Worm (Caenorhabditis elegans) whole organism, L3 larva: ENCODE results near the gene K09E2.1.
A peak's percentile ranks its signal among the peaks of the same experiment; 100 is the strongest.

Experiments used
- R02D3.7 ChIP-seq: fragments of 150-350 bp; optimal IDR thresholded peaks from 2 replicates; lab custom pipeline; 2014; ENCODE audit warnings: missing biosample characterization, missing genetic modification characterization
- ceh-16 ChIP-seq: sonication (generic microtip); optimal IDR thresholded peaks from 2 replicates; lab custom pipeline; 2017; ENCODE audit warnings: missing biosample characterization, missing genetic modification characterization
- ceh-28 ChIP-seq: fragments of 150-350 bp; optimal IDR thresholded peaks from 2 replicates; lab custom pipeline; 2014; ENCODE audit warnings: missing biosample characterization, missing genetic modification reagents, missing genetic modification characterization
- ceh-82 ChIP-seq: fragments of 150-350 bp; optimal IDR thresholded peaks from 2 replicates; lab custom pipeline; 2014; ENCODE audit warnings: missing biosample characterization, missing genetic modification characterization
- ceh-9 ChIP-seq: sonication (generic microtip); optimal IDR thresholded peaks from 2 replicates; lab custom pipeline; 2018; ENCODE audit warnings: missing biosample characterization, missing genetic modification characterization
- daf-12 ChIP-seq: fragments of 150-350 bp; optimal IDR thresholded peaks from 2 replicates; lab custom pipeline; 2014; ENCODE audit warnings: missing biosample characterization, missing genetic modification reagents, missing genetic modification characterization
- egl-27 ChIP-seq: sonication (generic microtip); optimal IDR thresholded peaks from 4 replicates; lab custom pipeline; 2017; ENCODE audit warnings: missing biosample characterization, missing genetic modification reagents, missing genetic modification characterization
- egl-5 ChIP-seq: fragments of 150-350 bp; optimal IDR thresholded peaks from 2 replicates; lab custom pipeline; 2017; ENCODE audit warnings: missing biosample characterization, missing genetic modification reagents, missing genetic modification characterization, inconsistent platforms
- elt-2 ChIP-seq: sonication (generic microtip); optimal IDR thresholded peaks from 2 replicates; lab custom pipeline; 2016; ENCODE audit warnings: missing genetic modification reagents, mild to moderate bottlenecking, missing genetic modification characterization, missing compliant biosample characterization
- elt-3 ChIP-seq, 3 experiments: fragments of 150-350 bp in 1 of 3; sonication (generic microtip) in 2 of 3; optimal IDR thresholded peaks; 2 replicates in 2 of 3; 4 replicates in 1 of 3; lab custom pipeline; 2014 to 2017; ENCODE audit warnings: missing biosample characterization in 3 of 3, missing genetic modification characterization in 3 of 3
- fkh-2 ChIP-seq: fragments of 150-350 bp; optimal IDR thresholded peaks from 2 replicates; lab custom pipeline; 2014; ENCODE audit warnings: missing biosample characterization, missing genetic modification reagents, missing genetic modification characterization
- hmg-11 ChIP-seq: sonication (generic microtip); optimal IDR thresholded peaks from 2 replicates; lab custom pipeline; 2016; ENCODE audit warnings: missing genetic modification characterization, missing compliant biosample characterization
- jun-1 ChIP-seq: fragments of 150-350 bp; optimal IDR thresholded peaks from 2 replicates; lab custom pipeline; 2014; ENCODE audit warnings: missing biosample characterization, missing genetic modification reagents, missing genetic modification characterization
- lin-15B ChIP-seq: fragments of 150-350 bp; optimal IDR thresholded peaks from 2 replicates; lab custom pipeline; 2014; ENCODE audit warnings: missing biosample characterization, missing genetic modification characterization
- lin-39 ChIP-seq: fragments of 150-350 bp; optimal IDR thresholded peaks from 2 replicates; lab custom pipeline; 2018; ENCODE audit warnings: missing biosample characterization, missing genetic modification reagents, missing genetic modification characterization
- mdl-1 ChIP-seq: fragments of 150-350 bp; optimal IDR thresholded peaks from 2 replicates; lab custom pipeline; 2014; ENCODE audit warnings: missing biosample characterization, missing genetic modification characterization
- mml-1 ChIP-seq: fragments of 150-350 bp; sonication (generic microtip); optimal IDR thresholded peaks from 3 replicates; lab custom pipeline; 2014; ENCODE audit warnings: missing biosample characterization, missing genetic modification characterization
- nfya-1 ChIP-seq: sonication (generic microtip); optimal IDR thresholded peaks from 2 replicates; lab custom pipeline; 2017; ENCODE audit warnings: missing genetic modification characterization, mild to moderate bottlenecking, missing compliant biosample characterization, antibody characterized with exemption, moderate library complexity; ENCODE audit not compliant: insufficient read depth
- nhr-11 ChIP-seq: fragments of 150-350 bp; optimal IDR thresholded peaks from 2 replicates; lab custom pipeline; 2014; ENCODE audit warnings: missing biosample characterization, missing genetic modification characterization
- nhr-12 ChIP-seq: fragments of 150-350 bp; optimal IDR thresholded peaks from 2 replicates; lab custom pipeline; 2014; ENCODE audit warnings: missing biosample characterization, missing genetic modification characterization
- nhr-25 ChIP-seq: sonication (generic microtip); optimal IDR thresholded peaks from 2 replicates; lab custom pipeline; 2017; ENCODE audit warnings: missing biosample characterization, missing genetic modification characterization
- nhr-43 ChIP-seq: sonication (generic microtip); optimal IDR thresholded peaks from 2 replicates; lab custom pipeline; 2016; ENCODE audit warnings: mild to moderate bottlenecking, missing genetic modification characterization, missing compliant biosample characterization; ENCODE audit not compliant: poor library complexity, severe bottlenecking
- nhr-67 ChIP-seq: fragments of 150-350 bp; optimal IDR thresholded peaks from 2 replicates; lab custom pipeline; 2014; ENCODE audit warnings: missing biosample characterization, missing genetic modification characterization
- pha-4 ChIP-seq: fragments of 150-350 bp; optimal IDR thresholded peaks from 2 replicates; lab custom pipeline; 2014; ENCODE audit warnings: missing biosample characterization, missing genetic modification reagents, missing genetic modification characterization
- pqm-1 ChIP-seq: fragments of 150-350 bp; optimal IDR thresholded peaks from 2 replicates; lab custom pipeline; 2017; ENCODE audit warnings: missing biosample characterization, missing genetic modification characterization, inconsistent platforms
- sea-2 ChIP-seq: fragments of 150-350 bp; sonication (generic microtip); optimal IDR thresholded peaks from 4 replicates; lab custom pipeline; 2014; ENCODE audit warnings: missing biosample characterization, missing genetic modification reagents, missing genetic modification characterization
- skn-1 ChIP-seq: fragments of 150-350 bp; optimal IDR thresholded peaks from 2 replicates; lab custom pipeline; 2014; ENCODE audit warnings: missing biosample characterization, missing genetic modification characterization
- unc-39 ChIP-seq: sonication (generic microtip); optimal IDR thresholded peaks from 4 replicates; lab custom pipeline; 2017; ENCODE audit warnings: missing biosample characterization, missing genetic modification characterization
- zag-1 ChIP-seq: fragments of 150-350 bp; optimal IDR thresholded peaks from 2 replicates; lab custom pipeline; 2014; ENCODE audit warnings: missing biosample characterization, missing genetic modification characterization
- ztf-11 ChIP-seq: fragments of 150-350 bp; optimal IDR thresholded peaks from 2 replicates; lab custom pipeline; 2014; ENCODE audit warnings: missing biosample characterization, missing genetic modification characterization

The K09E2.1 gene

ce11 chrX:8662452-8662851, 19.2 kb upstream of the K09E2.1 start:
- no peak for TF ChIP-seq pha-4
- TF ChIP-seq ceh-82 (tag; lab: Kevin White, UChicago), result no peak
- no peak for TF ChIP-seq unc-39
- no peak for TF ChIP-seq ceh-28 (tag; lab: Kevin White, UChicago)
- TF ChIP-seq R02D3.7 (tag; lab: Kevin White, UChicago), result no peak
- no peak for TF ChIP-seq nhr-12 (tag; lab: Kevin White, UChicago)
- TF ChIP-seq skn-1 (tag; lab: Kevin White, UChicago), result no peak
- TF ChIP-seq daf-12 (tag; lab: Kevin White, UChicago), result no peak
- TF ChIP-seq nhr-67 (tag; lab: Kevin White, UChicago), result no peak
- no peak for TF ChIP-seq egl-27 (tag; lab: Kevin White, UChicago)
- TF ChIP-seq hmg-11 (tag; lab: Kevin White, UChicago), result no peak
- TF ChIP-seq nhr-43, result no peak
- TF ChIP-seq fkh-2 (tag; lab: Kevin White, UChicago), result no peak
- TF ChIP-seq sea-2 (GFP tag; lab: Kevin White, UChicago), result no peak
- no peak for TF ChIP-seq mml-1
- no peak for TF ChIP-seq nhr-11 (tag; lab: Kevin White, UChicago)

DNA sequence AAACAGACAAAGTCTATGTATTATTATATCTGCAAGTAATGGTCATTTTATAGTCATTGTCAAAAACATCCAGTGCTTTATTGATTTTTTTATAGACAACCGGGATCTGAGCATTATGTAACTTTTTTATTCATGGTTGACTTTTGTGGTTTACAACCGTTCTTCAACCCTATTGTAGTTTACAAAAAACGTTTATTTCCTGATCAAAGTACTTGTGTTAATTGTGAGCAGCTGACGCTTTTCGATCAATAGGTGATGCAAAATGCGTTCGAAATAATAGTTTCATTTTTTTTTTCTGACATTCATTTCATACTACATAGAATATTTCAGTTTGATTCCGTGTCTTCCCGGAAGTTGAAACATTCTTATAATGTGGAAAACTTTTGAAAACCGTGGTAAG, 8.9 kb upstream of the K09E2.1 start, which contains the start of the genes K09E2.2 and K09E2.3:
TSS of gene K09E2.2 (plus strand) at position 301 of the 400 bp plus-strand sequence.
TSS of gene K09E2.3 (plus strand) at position 325 of the 400 bp plus-strand sequence.
- TF ChIP-seq egl-27 (tag; lab: Kevin White, UChicago), result no peak
- TF ChIP-seq ztf-11 (tag; lab: Kevin White, UChicago), result no peak
- no peak for TF ChIP-seq nfya-1 (tag; lab: Kevin White, UChicago)
- no peak for TF ChIP-seq elt-2
- TF ChIP-seq mdl-1 (tag; lab: Kevin White, UChicago), result no peak
- TF ChIP-seq daf-12 (tag; lab: Kevin White, UChicago), result no peak
- TF ChIP-seq lin-39, result no peak
- TF ChIP-seq lin-15B (tag; lab: Kevin White, UChicago), result no peak
- no peak for TF ChIP-seq ceh-9 (tag; lab: Kevin White, UChicago)
- no peak for TF ChIP-seq sea-2 (GFP tag; lab: Kevin White, UChicago)
- TF ChIP-seq mml-1, result no peak
- no peak for TF ChIP-seq ceh-82 (tag; lab: Kevin White, UChicago)
- TF ChIP-seq nhr-25 (tag; lab: Kevin White, UChicago), result no peak
- no peak for TF ChIP-seq egl-5 (tag; lab: Kevin White, UChicago)
- TF ChIP-seq ceh-16 (tag; lab: Kevin White, UChicago), result no peak
- TF ChIP-seq ceh-28 (tag; lab: Kevin White, UChicago), result no peak
- no peak for TF ChIP-seq jun-1 (tag; lab: Kevin White, UChicago)

- TF ChIP-seq zag-1 (tag; lab: Kevin White, UChicago) (no peak), mdl-1 (tag; lab: Kevin White, UChicago) (peak; percentile 44), elt-2 (peak; percentile 81), pqm-1 (tag; lab: Kevin White, UChicago) (peak; percentile 81), nhr-43 (peak; percentile 14), jun-1 (tag; lab: Kevin White, UChicago) (peak; percentile 2), pha-4 (peak; percentile 79), egl-5 (tag; lab: Kevin White, UChicago) (no peak)
- TF ChIP-seq, all 47 proteins: peak for 6
Observed at ce11 chrX:8674514-8674913, 7.2 kb upstream of the K09E2.1 start.

DNA sequence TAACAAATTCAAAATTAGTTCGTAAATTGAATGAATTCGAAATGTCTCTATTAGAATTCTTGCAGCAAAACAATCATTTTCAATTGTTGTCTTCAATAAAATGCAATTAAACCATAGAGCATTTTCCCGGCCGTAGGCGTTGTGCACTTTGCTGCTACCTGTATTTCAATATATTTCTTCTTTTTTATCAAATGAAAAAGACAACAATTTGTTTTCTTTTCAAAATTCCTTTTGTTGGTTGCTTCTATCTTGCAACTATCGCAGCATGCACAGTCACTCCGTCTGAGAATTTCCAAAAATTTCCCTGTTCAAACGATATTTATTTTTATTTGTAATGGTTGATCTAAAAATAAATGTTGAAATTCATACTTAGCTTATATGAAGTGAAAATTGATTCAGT, 6.5 kb upstream of the K09E2.1 start:
- TF ChIP-seq skn-1 (tag; lab: Kevin White, UChicago), result no peak
- no peak for TF ChIP-seq ceh-16 (tag; lab: Kevin White, UChicago)
- TF ChIP-seq lin-39, result no peak

ce11 chrX:8676088-8676779, 5.5 kb upstream of the K09E2.1 start:
- TF ChIP-seq nhr-11 (tag; lab: Kevin White, UChicago), result no peak
- peak; percentile 84 for TF ChIP-seq elt-2
- peak in 1 of 3 experiments; percentile 58 for TF ChIP-seq elt-3 (tag; optimal IDR thresholded peaks at IDR 0.05; lab: Kevin White, UChicago)
- TF ChIP-seq pha-4, result peak; percentile 34
- TF ChIP-seq sea-2 (GFP tag; lab: Kevin White, UChicago), result no peak
- TF ChIP-seq nhr-25 (tag; lab: Kevin White, UChicago), result peak; percentile 21
- peak; percentile 70 for TF ChIP-seq pqm-1 (tag; lab: Kevin White, UChicago)
- TF ChIP-seq jun-1 (tag; lab: Kevin White, UChicago), result peak; percentile 38
- peak; percentile 56 for TF ChIP-seq mdl-1 (tag; lab: Kevin White, UChicago)
